Fruit fly (Drosophila melanogaster) S2 (cell line): ENCODE data around the gene CG7341.

ENCODE experiments used
- CG8478 ChIP-seq: fragments of >200 bp; optimal IDR thresholded peaks from 2 replicates; lab custom pipeline; 2018
- CTCF ChIP-seq, 2 experiments: fragments of >200 bp; optimal IDR thresholded peaks; 2 replicates each; lab custom pipeline; 2018

- TF ChIP-seq CG8478 (lab: Kevin White, UChicago) (no peak), CTCF (optimal IDR thresholded peaks at IDR 0.05; lab: Kevin White, UChicago) (no peak)
Observed at dm6 chr3L:18083994-18084393, 28.8 kb upstream of the CG7341 start.
